Worm (Caenorhabditis elegans) whole organism, midembryonic: ENCODE results near the gene K10D2.8.

Experiments used
- cog-1 ChIP-seq: sonication (generic microtip); optimal IDR thresholded peaks from 2 replicates; lab custom pipeline; 2016; ENCODE audit warnings: missing genetic modification characterization, missing compliant biosample characterization
- flt-1 ChIP-seq: fragments of 200-800 bp; sonication (Bioruptor generic); IDR thresholded peaks from 2 replicates; pipeline ENCODE4 v1.3.6; 2022; ENCODE audit warnings: missing genetic modification characterization, missing compliant biosample characterization
- klf-2 ChIP-seq: fragments of 200-800 bp; sonication (Bioruptor generic); conservative IDR thresholded peaks from 2 replicates; pipeline ENCODE4 v1.3.6; 2022; ENCODE audit warnings: missing genetic modification reagents, missing genetic modification characterization, missing compliant biosample characterization
- med-1 ChIP-seq: sonication (generic microtip); optimal IDR thresholded peaks from 2 replicates; lab custom pipeline; 2017; ENCODE audit warnings: missing genetic modification characterization, mild to moderate bottlenecking, missing compliant biosample characterization, antibody characterized with exemption, missing genetic modification reagents; ENCODE audit not compliant: insufficient read depth
- ref-1 ChIP-seq: fragments of 200-800 bp; sonication (Bioruptor generic); conservative IDR thresholded peaks from 2 replicates; pipeline ENCODE4 v1.3.6; 2022; ENCODE audit warnings: missing genetic modification reagents, missing genetic modification characterization, missing compliant biosample characterization
- tab-1 ChIP-seq: fragments of 200-800 bp; sonication (Bioruptor generic); IDR thresholded peaks from 2 replicates; pipeline ENCODE4 v1.3.6; 2022; ENCODE audit warnings: missing genetic modification characterization, missing compliant biosample characterization

ce11 chrIII:5203310-5203709, 14.8 kb downstream of the K10D2.8 start:
- TF ChIP-seq tab-1 (GFP tag; lab: Robert Waterston, UW) (no peak), klf-2 (GFP tag; lab: Robert Waterston, UW) (no peak), ref-1 (GFP tag; lab: Robert Waterston, UW) (no peak), med-1 (GFP tag; lab: Kevin White, UChicago) (no peak), flt-1 (GFP tag; lab: Robert Waterston, UW) (no peak), cog-1 (tag; lab: Kevin White, UChicago) (no peak)
